Fruit fly (Drosophila melanogaster) whole organism, adult: Measurements from ENCODE around the gene rpk.

ENCODE experiments used
- CG11617 ChIP-seq: fragments of 200-800 bp; sonication (Bioruptor generic); optimal IDR thresholded peaks from 2 replicates; lab custom pipeline; 2017; ENCODE audit warnings: mild to moderate bottlenecking, missing biosample characterization, missing genetic modification reagents, missing genetic modification characterization
- CG12768 ChIP-seq: fragments of 200-800 bp; sonication (Bioruptor generic); optimal IDR thresholded peaks from 2 replicates; lab custom pipeline; 2017; ENCODE audit warnings: missing biosample characterization, missing genetic modification characterization, mild to moderate bottlenecking, moderate library complexity, missing genetic modification reagents
- CG1620 ChIP-seq: fragments of 200-800 bp; sonication (Bioruptor generic); optimal IDR thresholded peaks from 2 replicates; lab custom pipeline; 2016; ENCODE audit warnings: missing biosample characterization, missing genetic modification characterization
- CG33017 ChIP-seq: fragments of 200-800 bp; sonication (Bioruptor generic); optimal IDR thresholded peaks from 2 replicates; lab custom pipeline; 2018; ENCODE audit warnings: missing biosample characterization, mild to moderate bottlenecking, missing genetic modification characterization, moderate library complexity
- CG5204 ChIP-seq: fragments of 200-800 bp; sonication (Bioruptor generic); optimal IDR thresholded peaks from 2 replicates; lab custom pipeline; 2016; ENCODE audit warnings: missing biosample characterization, missing genetic modification characterization
- CG7101 ChIP-seq: fragments of 200-800 bp; sonication (Bioruptor generic); optimal IDR thresholded peaks from 2 replicates; lab custom pipeline; 2018; ENCODE audit warnings: missing biosample characterization, mild to moderate bottlenecking, missing genetic modification characterization, moderate library complexity
- Clk ChIP-seq: fragments of 200-800 bp; sonication (Bioruptor generic); optimal IDR thresholded peaks from 2 replicates; lab custom pipeline; 2017; ENCODE audit warnings: missing biosample characterization, missing genetic modification characterization
- Hr96 ChIP-seq: fragments of 200-800 bp; sonication (Bioruptor generic); optimal IDR thresholded peaks from 2 replicates; lab custom pipeline; 2016; ENCODE audit warnings: missing biosample characterization, missing genetic modification characterization
- Mnt ChIP-seq: fragments of 200-800 bp; sonication (Bioruptor generic); optimal IDR thresholded peaks from 2 replicates; lab custom pipeline; 2016; ENCODE audit warnings: missing biosample characterization, mild to moderate bottlenecking, missing genetic modification characterization
- cnc ChIP-seq, 2 experiments: fragments of >200 bp; optimal IDR thresholded peaks; 2 replicates each; lab custom pipeline; 2017
- ovo ChIP-seq: fragments of 200-800 bp; sonication (Bioruptor generic); optimal IDR thresholded peaks from 2 replicates; lab custom pipeline; 2016; ENCODE audit warnings: missing biosample characterization, missing genetic modification characterization
- tj ChIP-seq: fragments of 200-800 bp; sonication (Bioruptor generic); optimal IDR thresholded peaks from 3 replicates; lab custom pipeline; 2017; ENCODE audit warnings: missing biosample characterization, mild to moderate bottlenecking, missing genetic modification characterization, moderate library complexity
- toe ChIP-seq: fragments of 200-800 bp; sonication (Bioruptor generic); optimal IDR thresholded peaks from 2 replicates; lab custom pipeline; 2016; ENCODE audit warnings: missing biosample characterization, missing genetic modification characterization

- no peak for TF ChIP-seq toe
- no peak for TF ChIP-seq CG12768 (GFP tag; lab: Kevin White, UChicago)
- TF ChIP-seq CG33017 (tag; lab: Kevin White, UChicago), result no peak
- no peak for TF ChIP-seq tj
- TF ChIP-seq cnc (optimal IDR thresholded peaks at IDR 0.05; lab: Kevin White, UChicago), result no peak
- TF ChIP-seq Hr96, result no peak
- TF ChIP-seq ovo (GFP tag; lab: Kevin White, UChicago), result no peak
- no peak for TF ChIP-seq Clk (GFP tag; lab: Kevin White, UChicago)
- no peak for TF ChIP-seq CG5204 (GFP tag; lab: Kevin White, UChicago)
- no peak for TF ChIP-seq CG1620 (GFP tag; lab: Kevin White, UChicago)
- no peak for TF ChIP-seq CG7101 (tag; lab: Kevin White, UChicago)
- TF ChIP-seq CG11617 (GFP tag; lab: Kevin White, UChicago), result no peak
- TF ChIP-seq Mnt (GFP tag; lab: Kevin White, UChicago), result no peak
Measured at dm6 chr3R:4690508-4690907, 44.7 kb downstream of the rpk start, which contains the start of gene CG33927.
